Worm (Caenorhabditis elegans): ENCODE results near the gene F58H1.3.

F58H1.3 gene

DNA sequence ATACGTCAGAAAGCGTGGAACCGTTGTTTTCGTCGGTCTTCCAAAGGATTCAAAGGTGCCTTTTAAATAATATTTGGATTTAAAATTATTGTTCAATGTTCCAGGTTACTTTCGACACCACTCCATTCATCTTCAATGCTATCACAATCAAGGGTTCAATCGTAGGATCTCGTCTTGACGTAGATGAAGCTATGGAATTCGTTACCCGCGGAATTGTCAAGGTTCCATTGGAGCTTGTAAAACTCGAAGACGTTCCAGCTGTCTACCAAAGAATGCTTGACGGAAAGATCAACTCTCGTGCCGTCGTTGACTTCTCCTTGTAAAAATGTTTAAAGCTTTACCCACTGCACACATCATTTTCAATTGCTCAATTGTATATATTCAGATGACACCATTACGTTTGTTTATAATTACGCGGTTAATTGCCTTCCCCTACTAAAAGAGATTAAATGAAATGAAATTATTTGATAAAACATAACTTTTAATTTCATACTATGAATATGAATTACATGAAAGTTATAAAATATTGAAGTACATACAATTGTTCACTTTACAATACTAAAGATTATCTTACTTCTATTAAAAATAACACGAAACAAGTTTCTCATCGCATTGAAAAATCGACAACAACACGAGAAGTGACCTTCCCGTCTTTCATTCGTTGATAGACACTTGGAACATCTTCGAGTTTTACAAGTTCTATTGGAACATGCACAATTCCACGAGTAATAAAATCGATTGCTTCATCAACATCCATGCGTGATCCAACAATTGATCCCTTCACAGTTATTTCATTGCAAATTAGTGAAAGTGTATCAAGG, 44.5 kb upstream of the F58H1.3 start:
- TF ChIP-seq tlf-1 (GFP tag; optimal IDR thresholded peaks at IDR 0.05), result peak; percentile 63
- TF ChIP-seq ceh-58 (GFP tag; IDR thresholded peaks at IDR 0.05), result no peak
- no peak for TF ChIP-seq zfh-2 (GFP tag; conservative IDR thresholded peaks at IDR 0.05)
- TF ChIP-seq repo-1 (tag; optimal IDR thresholded peaks at IDR 0.05), result peak; percentile 71
- no peak for TF ChIP-seq lag-1 (GFP tag; IDR thresholded peaks at IDR 0.05)
- peak; percentile 12; the same call in 1 of the 2 replicates for TF ChIP-seq ekl-4 (GFP tag; IDR thresholded peaks at IDR 0.05)
- TF ChIP-seq let-607 (tag; optimal IDR thresholded peaks at IDR 0.05), result no peak
- peak in 1 of 3 experiments; percentile 33 for TF ChIP-seq lin-35 (GFP tag; optimal IDR thresholded peaks at IDR 0.05)
- 0 out of 2 replicates have a peak, but pooled peaks have one; percentile 55 for TF ChIP-seq madf-3 (GFP tag; IDR thresholded peaks at IDR 0.05)
- no peak for TF ChIP-seq cebp-1 (GFP tag; IDR thresholded peaks at IDR 0.05)
- peak; percentile 40 for TF ChIP-seq cebp-1 (tag; optimal IDR thresholded peaks at IDR 0.05)
- TF ChIP-seq nfyb-1 (GFP tag; IDR thresholded peaks at IDR 0.05), result peak; percentile 77
- peak; percentile 84 for TF ChIP-seq ama-1 (optimal IDR thresholded peaks at IDR 0.05)
- TF ChIP-seq ama-1 (GFP tag; optimal IDR thresholded peaks at IDR 0.05), result no peak
- no peak for TF ChIP-seq nhr-179 (tag; optimal IDR thresholded peaks at IDR 0.05)
- TF ChIP-seq F52B5.7 (tag; optimal IDR thresholded peaks at IDR 0.05), result peak; percentile 41
- TF ChIP-seq let-526 (GFP tag; IDR thresholded peaks at IDR 0.05), result peak; percentile 15; the same call in 1 of the 2 replicates
- peak; percentile 6 for TF ChIP-seq somi-1 (GFP tag; optimal IDR thresholded peaks at IDR 0.05)
- no peak for TF ChIP-seq C17E4.6 (GFP tag; IDR thresholded peaks at IDR 0.05)
- peak; percentile 45; the same call in 1 of the 2 replicates for TF ChIP-seq Y53G8AR.9 (GFP tag; conservative IDR thresholded peaks at IDR 0.05)
- TF ChIP-seq lir-1 (GFP tag; conservative IDR thresholded peaks at IDR 0.05), result 0 out of 2 replicates have a peak, but pooled peaks have one; percentile 33
- no peak for TF ChIP-seq madf-6 (GFP tag; IDR thresholded peaks at IDR 0.05)
- TF ChIP-seq lin-26 (GFP tag; IDR thresholded peaks at IDR 0.05), result no peak
- TF ChIP-seq F23B12.7 (tag; optimal IDR thresholded peaks at IDR 0.05; ENCODE audit: insufficient read depth), result peak; percentile 43

DNA sequence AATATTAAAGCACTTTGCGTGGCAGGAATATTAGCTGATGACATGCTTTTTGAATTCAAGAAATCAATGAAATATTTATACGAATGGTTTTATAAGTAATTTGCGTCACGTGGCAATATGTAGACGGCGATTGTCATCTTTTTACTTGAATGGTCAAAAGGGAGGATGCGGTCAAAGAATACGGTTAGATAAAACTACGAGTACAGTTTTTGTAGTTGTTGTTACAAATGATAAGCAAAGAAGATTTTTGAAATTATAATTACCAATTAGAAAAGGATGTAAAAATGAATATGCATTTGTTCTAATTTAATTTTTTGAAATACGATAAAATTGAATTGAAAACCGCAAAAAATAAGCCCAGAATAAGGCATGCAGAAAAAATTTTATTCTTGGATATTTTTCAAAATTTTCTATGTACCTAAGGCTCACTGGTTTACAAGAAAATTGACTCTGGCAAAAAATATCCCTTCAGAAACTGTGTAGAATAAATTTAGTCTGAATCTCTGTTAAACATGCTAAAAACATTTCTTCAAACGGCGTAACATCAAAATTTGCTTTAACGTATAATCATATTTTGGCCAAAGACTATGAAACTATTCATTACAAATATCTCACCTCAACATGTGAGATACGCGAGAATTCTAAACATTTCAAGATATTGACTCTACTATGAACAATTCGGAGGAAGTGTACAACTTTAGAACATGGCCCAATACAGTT, 42.5 kb upstream of the F58H1.3 start, which contains the start of the genes sodh-2 and srx-76:
Gene sodh-2 (minus strand): TSS at position 101 of the 720 bp plus-strand sequence.
Gene srx-76 (plus strand): TSS at position 670 of the 720 bp plus-strand sequence.
- TF ChIP-seq hsf-1 (GFP tag; IDR thresholded peaks at IDR 0.05), result no peak

DNA sequence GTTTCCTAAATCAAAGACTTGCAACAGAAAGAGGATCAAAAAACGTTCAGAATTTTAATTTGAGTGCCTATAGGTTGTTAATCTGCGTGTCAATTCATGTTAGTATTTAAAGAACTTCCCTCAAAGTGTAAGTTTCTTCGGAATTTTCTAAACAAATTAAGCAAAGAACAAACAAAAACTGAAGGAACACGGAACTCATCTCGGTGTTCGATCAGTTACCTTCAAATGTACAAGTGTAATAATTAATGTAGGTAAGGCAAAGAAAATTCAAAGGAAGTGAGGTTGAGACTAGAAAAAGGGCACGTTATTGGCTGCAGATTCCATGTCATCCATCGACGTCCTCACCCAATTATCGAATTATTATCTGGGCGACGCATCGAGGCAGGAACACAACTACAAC, 39.8 kb upstream of the F58H1.3 start, which contains the start of gene K12G11.6:
Gene K12G11.6 (plus strand): TSS at position 357 of the 400 bp plus-strand sequence.
- TF ChIP-seq aptf-3 (GFP tag; IDR thresholded peaks at IDR 0.05), result no peak
- TF ChIP-seq lsl-1 (GFP tag; optimal IDR thresholded peaks at IDR 0.05), result no peak
- TF ChIP-seq snpc-1.3 (tag; optimal IDR thresholded peaks at IDR 0.05; ENCODE audit: insufficient read depth), result no peak
- no peak for TF ChIP-seq madf-8 (GFP tag; conservative IDR thresholded peaks at IDR 0.05)
- no peak for TF ChIP-seq F49E8.2 (tag; optimal IDR thresholded peaks at IDR 0.05; ENCODE audit: insufficient read depth)
- TF ChIP-seq F33H1.4 (GFP tag; IDR thresholded peaks at IDR 0.05), result no peak
- no peak for TF ChIP-seq ceh-91 (GFP tag; IDR thresholded peaks at IDR 0.05)
- no peak for TF ChIP-seq egl-18 (GFP tag; IDR thresholded peaks at IDR 0.05)
